Worm (Caenorhabditis elegans): Measurements from ENCODE around the gene srx-76.

DNA sequence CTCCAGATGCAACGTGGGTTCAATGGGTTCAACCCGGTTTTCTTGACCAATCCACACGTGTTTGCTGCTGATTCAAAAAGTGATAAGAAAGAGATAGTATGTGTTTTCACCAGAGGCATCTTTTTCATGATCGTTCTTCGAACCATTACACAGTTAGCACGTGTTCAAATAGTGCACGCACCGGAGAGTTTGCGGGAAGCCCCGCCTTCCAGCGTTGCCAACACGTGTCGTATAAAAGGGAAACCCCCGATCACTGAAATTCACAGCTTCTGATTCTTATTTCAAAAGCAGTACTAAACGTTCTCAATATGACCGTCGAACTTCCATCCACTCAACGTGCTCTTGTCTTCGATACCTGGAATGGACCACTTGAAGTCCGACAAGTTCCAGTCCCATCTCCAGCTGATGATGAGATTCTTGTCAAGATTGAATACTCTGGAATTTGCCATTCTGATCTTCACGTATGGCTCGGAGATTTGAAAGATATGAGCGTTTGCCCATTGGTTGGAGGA, 3.6 kb upstream of the srx-76 start, which contains the start of gene adh-1:
- no peak for TF ChIP-seq him-1 (tag; optimal IDR thresholded peaks at IDR 0.05)
- TF ChIP-seq W03F9.2 (tag; optimal IDR thresholded peaks at IDR 0.05) = no peak
- TF ChIP-seq dao-5 (tag; optimal IDR thresholded peaks at IDR 0.05) = no peak
